Fruit fly (Drosophila melanogaster): ENCODE data around the gene Coq8.

Coq8 gene

DNA sequence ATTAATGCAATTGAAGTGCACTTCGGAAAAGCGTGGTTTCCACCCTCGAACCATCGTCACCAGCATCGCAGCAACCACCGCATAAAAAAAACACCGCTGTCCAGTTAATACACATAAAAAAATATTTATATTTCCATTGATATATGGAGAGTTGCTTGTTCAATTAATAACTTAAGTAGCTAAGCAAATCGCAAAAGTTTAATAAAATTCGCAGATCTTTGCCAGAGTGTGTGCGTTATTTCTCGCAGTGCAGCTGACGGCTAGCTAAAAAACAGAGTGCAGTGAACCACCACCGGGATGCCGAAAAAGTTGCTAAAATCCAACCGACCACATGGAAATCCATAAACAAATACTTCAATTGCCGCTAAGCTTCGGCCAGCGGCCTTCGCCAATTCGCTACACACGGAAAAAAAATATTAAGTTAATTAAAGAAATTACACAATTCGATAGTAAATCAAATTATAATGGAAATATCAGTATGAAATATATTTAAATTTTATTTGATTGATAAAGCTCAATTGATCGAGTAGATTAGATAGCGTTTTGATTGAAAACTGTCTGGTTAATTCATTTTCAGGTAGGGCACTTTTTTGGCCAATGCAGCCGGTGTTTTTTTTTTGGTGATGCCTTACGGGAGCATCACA lies 22.5 kb upstream of the Coq8 start (continued):
- TF ChIP-seq CG32767 (GFP tag; IDR thresholded peaks at IDR 0.05) (no peak), cg (GFP tag; optimal IDR thresholded peaks at IDR 0.05) (no peak), CG8944 (GFP tag; optimal IDR thresholded peaks at IDR 0.05) (no peak), CG1647 (GFP tag; optimal IDR thresholded peaks at IDR 0.05) (no peak), lilli (GFP tag; optimal IDR thresholded peaks at IDR 0.05) (no peak), mam (GFP tag; optimal IDR thresholded peaks at IDR 0.05) (no peak), wek (GFP tag; optimal IDR thresholded peaks at IDR 0.05) (no peak), CG11093 (GFP tag; IDR thresholded peaks at IDR 0.05) (no peak), CG11695 (GFP tag; IDR thresholded peaks at IDR 0.05) (no peak), CG11560 (tag; IDR thresholded peaks at IDR 0.05) (no peak), NFAT (GFP tag; IDR thresholded peaks at IDR 0.05) (no peak), E2f1 (GFP tag; IDR thresholded peaks at IDR 0.05) (no peak), gt (GFP tag; IDR thresholded peaks at IDR 0.05) (no peak), fd102C (GFP tag; optimal IDR thresholded peaks at IDR 0.05) (no peak), CG17612 (GFP tag; IDR thresholded peaks at IDR 0.05) (no peak), scrt (GFP tag; optimal IDR thresholded peaks at IDR 0.05) (no peak), br (optimal IDR thresholded peaks at IDR 0.05) (no peak), seq (GFP tag; IDR thresholded peaks at IDR 0.05) (no peak), pros (GFP tag; optimal IDR thresholded peaks at IDR 0.05) (peak; percentile 8), bsh (GFP tag; optimal IDR thresholded peaks at IDR 0.05) (peak in 1 of 2 experiments; percentile 69), tup (GFP tag; optimal IDR thresholded peaks at IDR 0.05) (no peak), CG7357 (GFP tag; IDR thresholded peaks at IDR 0.05) (no peak), kni (GFP tag; optimal IDR thresholded peaks at IDR 0.05) (no peak), Hsf (GFP tag; optimal IDR thresholded peaks at IDR 0.05) (no peak), wor (GFP tag; IDR thresholded peaks at IDR 0.05) (no peak), CG6813 (GFP tag; optimal IDR thresholded peaks at IDR 0.05) (peak; percentile 30), Pdp1 (GFP tag; optimal IDR thresholded peaks at IDR 0.05) (no peak), CG30403 (GFP tag; optimal IDR thresholded peaks at IDR 0.05) (peak; percentile 34), nerfin-2 (GFP tag; IDR thresholded peaks at IDR 0.05; ENCODE audit: partially characterized antibody) (no peak), Mad (GFP tag; optimal IDR thresholded peaks at IDR 0.05) (no peak), CG2129 (GFP tag; IDR thresholded peaks at IDR 0.05; ENCODE audit: partially characterized antibody) (no peak), danr (GFP tag; IDR thresholded peaks at IDR 0.05) (no peak), CG16863 (GFP tag; optimal IDR thresholded peaks at IDR 0.05) (no peak), fd3F (GFP tag; optimal IDR thresholded peaks at IDR 0.05) (no peak), crol (GFP tag; IDR thresholded peaks at IDR 0.05) (no peak), odd (GFP tag; optimal IDR thresholded peaks at IDR 0.05) (no peak), CG2202 (tag; optimal IDR thresholded peaks at IDR 0.05) (no peak), dimm (GFP tag; IDR thresholded peaks at IDR 0.05) (no peak), jing (GFP tag; optimal IDR thresholded peaks at IDR 0.05) (no peak), CG1603 (tag; optimal IDR thresholded peaks at IDR 0.05) (peak; percentile 45), org-1 (GFP tag; optimal IDR thresholded peaks at IDR 0.05) (peak; percentile 19), CG7556 (GFP tag; optimal IDR thresholded peaks at IDR 0.05) (peak; percentile 37), trh (GFP tag; optimal IDR thresholded peaks at IDR 0.05) (no peak), Hr39 (optimal IDR thresholded peaks at IDR 0.05) (no peak), CG7987 (GFP tag; optimal IDR thresholded peaks at IDR 0.05) (no peak), NK7.1 (GFP tag; optimal IDR thresholded peaks at IDR 0.05) (no peak), ase (GFP tag; IDR thresholded peaks at IDR 0.05) (no peak), Hr78 (GFP tag; optimal IDR thresholded peaks at IDR 0.05) (no peak), slou (GFP tag; optimal IDR thresholded peaks at IDR 0.05) (no peak), Hr51 (GFP tag; optimal IDR thresholded peaks at IDR 0.05) (peak in 1 of 2 experiments; percentile 28), CG3407 (GFP tag; optimal IDR thresholded peaks at IDR 0.05) (peak; percentile 22)

All from whole organism, embryonic.